Worm (Caenorhabditis elegans): Measurements from ENCODE around the gene inx-7.

inx-7 gene

ce11 chrIV:5934046-5934445 is 12.4 kb downstream of the inx-7 start, which contains the start of gene H32C10.1:
Gene H32C10.1, plus strand, starts transcription at chrIV:5934346.
- TF ChIP-seq B0035.1 (tag; optimal IDR thresholded peaks at IDR 0.05) (no peak), akir-1 (GFP tag; optimal IDR thresholded peaks at IDR 0.05) (no peak), somi-1 (GFP tag; optimal IDR thresholded peaks at IDR 0.05) (no peak), ceh-40 (GFP tag; IDR thresholded peaks at IDR 0.05) (no peak), B0019.2 (GFP tag; conservative IDR thresholded peaks at IDR 0.05) (no peak), nfyb-1 (GFP tag; IDR thresholded peaks at IDR 0.05) (no peak), madf-6 (GFP tag; IDR thresholded peaks at IDR 0.05) (no peak), tlf-1 (GFP tag; optimal IDR thresholded peaks at IDR 0.05) (no peak), lsl-1 (GFP tag; optimal IDR thresholded peaks at IDR 0.05) (no peak), let-526 (GFP tag; IDR thresholded peaks at IDR 0.05) (no peak)

- TF ChIP-seq Y95B8A.8 (GFP tag; IDR thresholded peaks at IDR 0.05), result no peak
- TF ChIP-seq ZK185.1 (tag; optimal IDR thresholded peaks at IDR 0.05; ENCODE audit: poor library complexity, severe bottlenecking), result no peak
- no peak for TF ChIP-seq rec-8 (tag; optimal IDR thresholded peaks at IDR 0.05)
- TF ChIP-seq akir-1 (GFP tag; optimal IDR thresholded peaks at IDR 0.05), result no peak
- no peak for TF ChIP-seq F55B11.4 (tag; optimal IDR thresholded peaks at IDR 0.05; ENCODE audit: borderline replicate concordance, insufficient read depth)
- TF ChIP-seq F22D6.2 (tag; optimal IDR thresholded peaks at IDR 0.05), result no peak
These were observed 16.1 kb downstream of the inx-7 start, which contains the start of gene lin-33 for ce11 chrIV:5930345-5930744. Gene lin-33, plus strand, starts transcription at chrIV:5930645.

- TF ChIP-seq ceh-27 (GFP tag; optimal IDR thresholded peaks at IDR 0.05), result no peak
- TF ChIP-seq dpff-1 (tag; optimal IDR thresholded peaks at IDR 0.05), result no peak
- no peak for TF ChIP-seq F39B2.1 (GFP tag; IDR thresholded peaks at IDR 0.05)
- TF ChIP-seq efl-1 (GFP tag; optimal IDR thresholded peaks at IDR 0.05), result no peak
- TF ChIP-seq egl-44 (GFP tag; IDR thresholded peaks at IDR 0.05), result no peak
- no peak for TF ChIP-seq bed-1 (GFP tag; IDR thresholded peaks at IDR 0.05)
- no peak for TF ChIP-seq xnd-1 (tag; optimal IDR thresholded peaks at IDR 0.05)
- TF ChIP-seq lir-1 (GFP tag; conservative IDR thresholded peaks at IDR 0.05), result no peak
- no peak for TF ChIP-seq ets-4 (GFP tag; optimal IDR thresholded peaks at IDR 0.05)
- no peak for TF ChIP-seq nhr-90 (tag; optimal IDR thresholded peaks at IDR 0.05)
- no peak for TF ChIP-seq aptf-2 (GFP tag; conservative IDR thresholded peaks at IDR 0.05)
- TF ChIP-seq hmg-1.2 (GFP tag; IDR thresholded peaks at IDR 0.05), result no peak
- no peak for TF ChIP-seq egrh-3 (GFP tag; IDR thresholded peaks at IDR 0.05)
- TF ChIP-seq unc-62 (GFP tag; optimal IDR thresholded peaks at IDR 0.05), result no peak
- no peak for TF ChIP-seq D2030.7 (GFP tag; IDR thresholded peaks at IDR 0.05)
These were observed 17.5 kb downstream of the inx-7 start for ce11 chrIV:5928957-5929356.

ce11 chrIV:5927805-5928204 is 18.6 kb downstream of the inx-7 start:
- TF ChIP-seq cebp-1 (GFP tag; IDR thresholded peaks at IDR 0.05), result no peak
- TF ChIP-seq cebp-1 (tag; optimal IDR thresholded peaks at IDR 0.05), result no peak
- TF ChIP-seq ceh-100 (GFP tag; IDR thresholded peaks at IDR 0.05), result no peak
- no peak for TF ChIP-seq madf-6 (GFP tag; IDR thresholded peaks at IDR 0.05)
- no peak for TF ChIP-seq dox-1 (GFP tag; IDR thresholded peaks at IDR 0.05)

ce11 chrIV:5926643-5927042 is 19.8 kb downstream of the inx-7 start:
- TF ChIP-seq D2030.7 (GFP tag; IDR thresholded peaks at IDR 0.05), result no peak
- TF ChIP-seq F37B4.10 (GFP tag; IDR thresholded peaks at IDR 0.05), result no peak
- no peak for TF ChIP-seq Y53G8AR.9 (GFP tag; conservative IDR thresholded peaks at IDR 0.05)
- TF ChIP-seq mcd-1 (GFP tag; IDR thresholded peaks at IDR 0.05), result no peak
- no peak for TF ChIP-seq attf-6 (GFP tag; IDR thresholded peaks at IDR 0.05)
- no peak for TF ChIP-seq tlf-1 (GFP tag; optimal IDR thresholded peaks at IDR 0.05)
- no peak for TF ChIP-seq bed-1 (GFP tag; IDR thresholded peaks at IDR 0.05)
- TF ChIP-seq fkh-3 (tag; optimal IDR thresholded peaks at IDR 0.05), result no peak
- no peak for TF ChIP-seq ztf-22 (GFP tag; optimal IDR thresholded peaks at IDR 0.05)
- no peak for TF ChIP-seq gei-17 (GFP tag; optimal IDR thresholded peaks at IDR 0.05)
- TF ChIP-seq pbrm-1 (GFP tag; IDR thresholded peaks at IDR 0.05), result no peak
- TF ChIP-seq hmg-1.2 (GFP tag; IDR thresholded peaks at IDR 0.05), result no peak
- TF ChIP-seq pha-4 (tag; optimal IDR thresholded peaks at IDR 0.05), result no peak
- no peak for TF ChIP-seq sptf-2 (GFP tag; optimal IDR thresholded peaks at IDR 0.05)
